Worm (Caenorhabditis elegans): ENCODE measurements around the gene rmif-2.
"Not testable (repeated sequence)": the region's sequence is repeated elsewhere in the genome, so short reads cannot be mapped to it uniquely, and the experiment has no call there.

rmif-2 gene

DNA sequence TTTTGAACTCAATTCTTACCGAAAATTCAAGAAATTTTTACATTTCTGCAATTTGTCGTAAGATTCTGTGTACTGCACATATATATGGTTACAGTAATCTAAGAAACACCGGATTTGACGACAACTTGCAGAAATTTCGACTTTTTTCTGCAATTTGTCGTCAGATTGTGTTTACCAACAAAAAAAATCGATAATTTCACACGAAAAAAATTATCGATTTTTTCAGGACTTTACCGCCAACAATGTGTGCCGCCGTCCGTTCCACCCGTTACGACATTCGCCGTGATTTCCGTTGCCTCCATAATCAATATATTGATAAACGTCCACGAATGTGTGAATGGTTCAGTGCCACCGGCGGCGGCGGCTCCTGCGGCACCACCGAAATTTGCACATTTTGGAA is 8.0 kb upstream of the rmif-2 start:
- no peak for TF ChIP-seq sea-2 (GFP tag; optimal IDR thresholded peaks at IDR 0.05)
- TF ChIP-seq ceh-82 (tag; optimal IDR thresholded peaks at IDR 0.05) = no peak
- no peak for TF ChIP-seq ceh-9 (tag; optimal IDR thresholded peaks at IDR 0.05)
- no peak for TF ChIP-seq ama-1 (optimal IDR thresholded peaks at IDR 0.05)

DNA sequence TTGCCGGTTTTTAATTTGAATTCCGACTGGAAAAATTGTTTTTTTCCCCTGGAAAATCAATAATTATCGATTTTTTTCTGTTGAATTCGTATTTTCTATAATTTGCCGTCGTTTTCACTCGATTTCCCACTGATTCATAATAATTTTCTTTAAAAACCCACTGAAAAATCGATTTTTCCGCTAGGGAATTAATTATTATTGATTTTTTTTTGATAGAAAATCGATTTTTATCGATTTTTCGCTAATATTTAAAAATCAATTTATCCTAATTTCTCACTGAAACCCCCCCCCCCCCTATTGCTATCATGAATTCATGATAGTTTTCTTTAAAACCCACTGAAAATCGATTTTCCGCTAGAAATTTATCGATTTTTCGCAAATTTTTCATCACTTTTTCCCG is 5.8 kb upstream of the rmif-2 start:
- TF ChIP-seq lsy-12 (tag; optimal IDR thresholded peaks at IDR 0.05) = no peak
- peak; percentile 68 for TF ChIP-seq ceh-28 (tag; optimal IDR thresholded peaks at IDR 0.05)

DNA sequence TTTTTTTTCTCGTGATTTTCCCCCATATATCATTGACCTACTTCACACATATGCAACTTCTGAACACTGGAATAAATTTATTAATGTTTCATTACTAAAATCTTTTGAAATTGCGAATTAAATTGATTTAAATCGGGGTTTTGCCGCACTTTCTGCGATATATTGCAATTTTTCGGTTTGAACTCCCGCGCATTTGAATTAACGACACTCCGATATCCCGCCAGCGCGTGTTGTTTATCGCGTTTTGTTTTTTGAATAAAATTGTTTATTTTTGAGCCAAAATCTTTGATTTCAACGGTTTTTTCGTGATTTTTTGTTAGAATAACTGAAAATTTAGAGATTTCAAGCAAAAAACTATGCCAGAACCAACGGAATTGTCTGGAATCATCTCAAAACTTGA is 4.7 kb upstream of the rmif-2 start, which contains the start of gene Y104H12D.2:
TSS of gene Y104H12D.2 (plus strand) at position 340 of the 400 bp plus-strand sequence.
- TF ChIP-seq nhr-77 (tag; optimal IDR thresholded peaks at IDR 0.05) = no peak
- TF ChIP-seq nhr-11 (tag; optimal IDR thresholded peaks at IDR 0.05) = no peak
- peak; percentile 8 for TF ChIP-seq hmg-11 (tag; optimal IDR thresholded peaks at IDR 0.05)
- TF ChIP-seq nfya-1 (tag; optimal IDR thresholded peaks at IDR 0.05; ENCODE audit: insufficient read depth) = peak; percentile 29
- TF ChIP-seq pha-4 (tag; optimal IDR thresholded peaks at IDR 0.05) = peak; percentile 54
- TF ChIP-seq lin-15B (tag; optimal IDR thresholded peaks at IDR 0.05) = peak; percentile 23
- no peak for TF ChIP-seq ceh-9 (tag; optimal IDR thresholded peaks at IDR 0.05)
- no peak for TF ChIP-seq nhr-25 (tag; optimal IDR thresholded peaks at IDR 0.05)
- no peak for TF ChIP-seq elt-1 (tag; optimal IDR thresholded peaks at IDR 0.05)

DNA sequence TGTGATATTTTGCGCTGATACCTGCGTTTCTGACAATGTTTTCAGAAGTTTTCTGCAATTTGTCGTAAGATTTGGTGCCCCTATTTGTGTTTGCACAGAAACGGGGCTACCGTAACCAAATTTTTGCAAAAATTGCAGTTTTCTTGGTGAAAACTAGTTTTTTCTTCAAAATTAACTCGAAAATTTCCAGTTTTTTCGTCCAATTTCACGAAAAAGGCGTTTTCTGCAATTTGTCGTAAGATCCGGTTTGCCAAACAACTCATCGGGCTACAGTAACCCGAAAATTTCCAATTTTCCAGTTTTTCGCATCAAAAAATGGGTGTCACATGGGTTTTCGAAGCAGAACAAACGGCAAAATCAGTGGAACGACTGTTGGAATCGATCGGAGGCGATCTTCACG is 5.1 kb downstream of the rmif-2 start, which contains the start of gene mdt-20:
TSS of gene mdt-20 (plus strand) at position 301 of the 400 bp plus-strand sequence.
- TF ChIP-seq ama-1 (optimal IDR thresholded peaks at IDR 0.05); nhr-77 (tag; optimal IDR thresholded peaks at IDR 0.05); tbx-2 (tag; optimal IDR thresholded peaks at IDR 0.05): not testable (repeated sequence)

DNA sequence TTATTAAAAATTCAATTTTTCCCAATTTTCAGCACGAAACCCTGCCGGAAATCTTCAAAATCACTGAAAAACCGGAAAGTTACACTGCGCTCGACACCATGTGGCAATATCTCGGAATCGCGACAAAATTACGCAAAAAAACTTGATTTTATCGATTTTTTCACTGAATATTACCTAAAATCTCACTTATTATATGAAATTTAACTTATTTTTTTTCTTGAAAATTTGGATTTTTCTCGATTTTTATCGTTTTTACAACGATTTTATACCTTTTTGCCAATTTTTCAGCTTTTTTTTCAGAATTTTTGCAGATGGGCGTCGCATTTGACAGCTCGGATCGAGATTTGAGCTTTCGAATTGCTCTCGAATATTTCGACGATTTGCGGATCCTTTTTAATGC is 10.4 kb downstream of the rmif-2 start, which contains the start of gene spl-3:
TSS of gene spl-3 (plus strand) at position 301 of the 400 bp plus-strand sequence.
- TF ChIP-seq elt-3 (tag; optimal IDR thresholded peaks at IDR 0.05) = no peak
- TF ChIP-seq fkh-2 (tag; optimal IDR thresholded peaks at IDR 0.05) = no peak
- TF ChIP-seq fos-1 (tag; optimal IDR thresholded peaks at IDR 0.05) = no peak
- TF ChIP-seq nhr-12 (tag; optimal IDR thresholded peaks at IDR 0.05) = no peak
- no peak for TF ChIP-seq nfya-1 (tag; optimal IDR thresholded peaks at IDR 0.05; ENCODE audit: insufficient read depth)

DNA sequence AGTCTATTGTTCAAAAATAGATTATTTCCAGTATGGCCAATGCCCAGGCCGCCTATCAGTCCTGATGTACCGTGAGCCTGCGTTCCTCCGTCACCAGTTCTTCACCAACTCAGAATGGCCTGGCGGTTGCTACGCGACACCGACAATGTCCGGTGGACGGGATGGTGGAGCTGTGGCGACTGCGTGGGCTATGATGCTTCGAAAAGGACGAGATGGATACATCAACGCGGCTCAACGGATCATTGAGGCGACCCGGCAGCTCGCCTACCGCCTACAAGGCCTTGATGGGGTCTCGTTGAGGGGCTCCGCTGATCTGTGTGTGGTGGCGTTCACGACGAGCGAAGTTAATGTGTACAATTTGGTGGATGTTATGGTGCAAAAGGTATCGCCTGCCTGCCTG is 17.1 kb downstream of the rmif-2 start:
- TF ChIP-seq lin-15B (tag; optimal IDR thresholded peaks at IDR 0.05) = no peak
- no peak for TF ChIP-seq ztf-4 (tag; optimal IDR thresholded peaks at IDR 0.05)
- no peak for TF ChIP-seq fkh-10 (GFP tag; optimal IDR thresholded peaks at IDR 0.05)
- no peak for TF ChIP-seq nhr-77 (tag; optimal IDR thresholded peaks at IDR 0.05)
- TF ChIP-seq nhr-11 (tag; optimal IDR thresholded peaks at IDR 0.05) = no peak
- TF ChIP-seq nhr-43 (tag; optimal IDR thresholded peaks at IDR 0.05; ENCODE audit: poor library complexity, severe bottlenecking) = no peak
- TF ChIP-seq nhr-237 (tag; optimal IDR thresholded peaks at IDR 0.05) = no peak

DNA sequence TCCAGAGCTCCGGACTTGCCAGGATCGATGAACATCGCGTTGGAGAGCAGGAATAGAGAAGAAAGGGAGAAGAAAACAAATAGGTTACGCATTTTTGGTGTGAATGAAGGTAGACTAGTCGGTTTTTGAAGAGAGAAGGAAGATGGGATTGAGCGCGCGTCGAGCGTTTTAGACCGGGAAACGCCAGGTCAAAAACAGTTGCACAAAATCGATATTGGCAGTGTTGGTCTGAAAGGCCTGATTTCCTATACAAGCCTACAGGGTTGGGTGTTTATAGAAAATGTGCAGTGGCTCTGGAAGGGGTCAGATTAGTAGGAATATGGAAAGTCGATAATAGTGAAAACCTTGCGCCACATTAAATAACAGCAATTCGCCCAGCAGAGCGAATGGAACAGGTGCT is 22.5 kb downstream of the rmif-2 start, which contains the start of gene dsl-2:
TSS of gene dsl-2 (minus strand) at position 101 of the 400 bp plus-strand sequence.
- TF ChIP-seq egl-5 (tag; optimal IDR thresholded peaks at IDR 0.05) (no peak), nhr-12 (tag; optimal IDR thresholded peaks at IDR 0.05) (no peak), R02D3.7 (tag; optimal IDR thresholded peaks at IDR 0.05) (no peak), hmg-11 (tag; optimal IDR thresholded peaks at IDR 0.05) (no peak), ztf-4 (tag; optimal IDR thresholded peaks at IDR 0.05) (no peak), nhr-23 (tag; optimal IDR thresholded peaks at IDR 0.05) (no peak), skn-1 (tag; optimal IDR thresholded peaks at IDR 0.05) (no peak), nhr-43 (tag; optimal IDR thresholded peaks at IDR 0.05; ENCODE audit: poor library complexity, severe bottlenecking) (no peak), tbx-2 (tag; optimal IDR thresholded peaks at IDR 0.05) (no peak), nhr-77 (tag; optimal IDR thresholded peaks at IDR 0.05) (no peak), pqm-1 (tag; optimal IDR thresholded peaks at IDR 0.05) (no peak), unc-62 (GFP tag; optimal IDR thresholded peaks at IDR 0.05) (no peak), ceh-28 (tag; optimal IDR thresholded peaks at IDR 0.05) (no peak), elt-2 (tag; optimal IDR thresholded peaks at IDR 0.05) (no peak), mml-1 (tag; optimal IDR thresholded peaks at IDR 0.05) (no peak), ceh-16 (tag; optimal IDR thresholded peaks at IDR 0.05) (no peak)

Data from whole organism, L3 larva.